Worm (Caenorhabditis elegans) whole organism, L4/young adult: Measurements from ENCODE around the gene F36D3.1.

Experiments used
- W03F9.2 ChIP-seq: fragments of 150-350 bp; optimal IDR thresholded peaks from 2 replicates; lab custom pipeline; 2014; ENCODE audit warnings: missing biosample characterization, missing genetic modification characterization
- him-1 ChIP-seq: sonication (generic microtip); optimal IDR thresholded peaks from 2 replicates; lab custom pipeline; 2016; ENCODE audit warnings: missing genotype, missing genetic modification reagents, missing genetic modification characterization, missing compliant biosample characterization

- TF ChIP-seq him-1 (tag; lab: Kevin White, UChicago) (no peak), W03F9.2 (no peak)
Observed at ce11 chrV:16459377-16459776, 39.8 kb upstream of the F36D3.1 start.
